Worm (Caenorhabditis elegans) whole organism, midembryonic: ENCODE results near the gene F33G12.3.

Experiments used
- T22C8.4 ChIP-seq: fragments of 200-800 bp; sonication (Bioruptor generic); IDR thresholded peaks from 2 replicates; pipeline ENCODE4 v1.3.6; 2022; ENCODE audit warnings: missing genetic modification characterization, missing compliant biosample characterization
- cog-1 ChIP-seq: sonication (generic microtip); optimal IDR thresholded peaks from 2 replicates; lab custom pipeline; 2016; ENCODE audit warnings: missing genetic modification characterization, missing compliant biosample characterization
- flt-1 ChIP-seq: fragments of 200-800 bp; sonication (Bioruptor generic); IDR thresholded peaks from 2 replicates; pipeline ENCODE4 v1.3.6; 2022; ENCODE audit warnings: missing genetic modification characterization, missing compliant biosample characterization
- klf-2 ChIP-seq: fragments of 200-800 bp; sonication (Bioruptor generic); conservative IDR thresholded peaks from 2 replicates; pipeline ENCODE4 v1.3.6; 2022; ENCODE audit warnings: missing genetic modification reagents, missing genetic modification characterization, missing compliant biosample characterization
- med-1 ChIP-seq: sonication (generic microtip); optimal IDR thresholded peaks from 2 replicates; lab custom pipeline; 2017; ENCODE audit warnings: missing genetic modification characterization, mild to moderate bottlenecking, missing compliant biosample characterization, antibody characterized with exemption, missing genetic modification reagents; ENCODE audit not compliant: insufficient read depth
- ref-1 ChIP-seq: fragments of 200-800 bp; sonication (Bioruptor generic); conservative IDR thresholded peaks from 2 replicates; pipeline ENCODE4 v1.3.6; 2022; ENCODE audit warnings: missing genetic modification reagents, missing genetic modification characterization, missing compliant biosample characterization
- tab-1 ChIP-seq: fragments of 200-800 bp; sonication (Bioruptor generic); IDR thresholded peaks from 2 replicates; pipeline ENCODE4 v1.3.6; 2022; ENCODE audit warnings: missing genetic modification characterization, missing compliant biosample characterization
- ztf-23 ChIP-seq: fragments of 200-800 bp; sonication (Bioruptor generic); IDR thresholded peaks from 2 replicates; pipeline ENCODE4 v1.3.6; 2022; ENCODE audit warnings: missing genetic modification reagents, missing genetic modification characterization, missing compliant biosample characterization
- ztf-29 ChIP-seq: fragments of 200-800 bp; sonication (Bioruptor generic); IDR thresholded peaks from 2 replicates; pipeline ENCODE4 v1.3.6; 2022; ENCODE audit warnings: missing genetic modification reagents, missing genetic modification characterization, missing compliant biosample characterization

Gene F33G12.3

ce11 chrII:4993530-4994192 is 40.2 kb downstream of the F33G12.3 start, which contains the start of the genes eif-1 and vps-24:
eif-1 (minus strand) TSS chrII:4993580.
vps-24 (plus strand) TSS chrII:4993998.
- TF ChIP-seq flt-1 (GFP tag; lab: Robert Waterston, UW) (no peak), T22C8.4 (no peak), ref-1 (GFP tag; lab: Robert Waterston, UW) (no peak), cog-1 (tag; lab: Kevin White, UChicago) (no peak), ztf-29 (no peak), ztf-23 (GFP tag; lab: Robert Waterston, UW) (no peak), med-1 (GFP tag; lab: Kevin White, UChicago) (no peak), tab-1 (GFP tag; lab: Robert Waterston, UW) (no peak)

ce11 chrII:4992977-4993376 is 40.9 kb downstream of the F33G12.3 start, which contains the start of gene pigb-1:
pigb-1 (minus strand) TSS chrII:4993077.
- TF ChIP-seq ztf-29 (no peak), T22C8.4 (no peak), cog-1 (tag; lab: Kevin White, UChicago) (no peak), ref-1 (GFP tag; lab: Robert Waterston, UW) (no peak), ztf-23 (GFP tag; lab: Robert Waterston, UW) (no peak), tab-1 (GFP tag; lab: Robert Waterston, UW) (no peak), flt-1 (GFP tag; lab: Robert Waterston, UW) (no peak), klf-2 (GFP tag; lab: Robert Waterston, UW) (no peak), med-1 (GFP tag; lab: Kevin White, UChicago) (no peak)

ce11 chrII:4989802-4990201 is 44.0 kb downstream of the F33G12.3 start, which contains the start of gene T27F7.12:
T27F7.12 (plus strand) TSS chrII:4990102.
- TF ChIP-seq ztf-23 (GFP tag; lab: Robert Waterston, UW) (no peak), klf-2 (GFP tag; lab: Robert Waterston, UW) (no peak), flt-1 (GFP tag; lab: Robert Waterston, UW) (no peak), ref-1 (GFP tag; lab: Robert Waterston, UW) (no peak), tab-1 (GFP tag; lab: Robert Waterston, UW) (no peak), ztf-29 (no peak), cog-1 (tag; lab: Kevin White, UChicago) (no peak), T22C8.4 (no peak), med-1 (GFP tag; lab: Kevin White, UChicago) (no peak)

- TF ChIP-seq ztf-23 (GFP tag; lab: Robert Waterston, UW): no peak
- TF ChIP-seq klf-2 (GFP tag; lab: Robert Waterston, UW): no peak
- TF ChIP-seq ref-1 (GFP tag; lab: Robert Waterston, UW): no peak
Measured at ce11 chrII:4987257-4987656, 46.6 kb downstream of the F33G12.3 start.

DNA sequence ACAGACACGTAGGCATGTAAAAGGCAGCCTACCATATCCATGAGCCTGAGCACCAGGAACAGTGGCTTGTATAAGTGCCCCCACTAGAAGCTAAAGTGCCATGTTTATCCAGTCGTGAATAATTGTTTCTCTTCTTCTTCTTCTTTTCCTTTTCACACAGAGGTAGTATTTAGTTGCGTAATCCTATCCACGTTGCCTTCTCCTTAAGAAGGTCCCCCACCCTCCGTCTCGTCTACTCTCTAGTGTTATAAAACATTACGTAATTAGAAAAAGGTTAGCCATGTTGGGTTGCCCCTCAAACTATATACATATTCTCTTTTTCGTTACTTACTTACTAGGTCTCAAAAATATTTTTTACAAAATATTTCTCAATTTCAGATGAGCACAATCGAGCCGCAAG is 47.2 kb downstream of the F33G12.3 start:
- TF ChIP-seq ref-1 (GFP tag; lab: Robert Waterston, UW): no peak
- no peak for TF ChIP-seq ztf-23 (GFP tag; lab: Robert Waterston, UW)

DNA sequence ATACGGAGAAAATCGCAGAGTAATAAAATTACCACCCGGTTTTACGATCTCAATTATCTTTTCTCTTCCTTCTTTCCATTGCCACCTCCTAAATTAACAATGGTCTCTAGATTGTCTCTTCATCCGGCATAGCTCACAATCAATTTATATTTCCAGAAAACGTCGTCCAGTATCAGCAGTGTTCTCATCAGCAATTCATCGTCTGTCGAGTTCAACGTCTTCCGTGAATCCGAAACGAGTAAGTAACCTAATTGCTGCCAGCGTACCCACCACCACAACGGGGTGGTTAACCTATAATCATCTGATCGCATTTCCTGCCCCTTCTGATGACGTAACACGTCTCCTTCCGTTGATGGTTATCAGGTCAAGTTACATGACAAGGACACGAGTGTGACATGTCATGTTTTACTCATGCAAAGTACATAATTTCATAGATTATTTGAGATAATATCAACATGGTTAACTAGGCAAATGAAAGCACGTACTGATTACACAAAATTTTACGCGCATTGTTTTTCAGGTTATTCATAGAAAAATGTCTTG is 47.8 kb downstream of the F33G12.3 start:
- no peak for TF ChIP-seq klf-2 (GFP tag; lab: Robert Waterston, UW)
- no peak for TF ChIP-seq tab-1 (GFP tag; lab: Robert Waterston, UW)
- no peak for TF ChIP-seq ztf-23 (GFP tag; lab: Robert Waterston, UW)
- TF ChIP-seq cog-1 (tag; lab: Kevin White, UChicago): no peak
- no peak for TF ChIP-seq flt-1 (GFP tag; lab: Robert Waterston, UW)
- no peak for TF ChIP-seq ref-1 (GFP tag; lab: Robert Waterston, UW)
- no peak for TF ChIP-seq T22C8.4
- TF ChIP-seq ztf-29: no peak
- no peak for TF ChIP-seq med-1 (GFP tag; lab: Kevin White, UChicago)

- TF ChIP-seq cog-1 (tag; lab: Kevin White, UChicago) (no peak), ztf-23 (GFP tag; lab: Robert Waterston, UW) (no peak), ztf-29 (no peak), T22C8.4 (no peak), flt-1 (GFP tag; lab: Robert Waterston, UW) (no peak), tab-1 (GFP tag; lab: Robert Waterston, UW) (no peak), ref-1 (GFP tag; lab: Robert Waterston, UW) (no peak), klf-2 (GFP tag; lab: Robert Waterston, UW) (no peak), med-1 (GFP tag; lab: Kevin White, UChicago) (no peak)
Measured at ce11 chrII:4984151-4984550, 49.7 kb downstream of the F33G12.3 start.
